Worm (Caenorhabditis elegans) whole organism, L2 larva: ENCODE results near the gene fan-1.

Experiments used
- R02D3.7 ChIP-seq: fragments of 150-350 bp; optimal IDR thresholded peaks from 2 replicates; lab custom pipeline; 2014; ENCODE audit warnings: missing biosample characterization, missing genetic modification characterization
- ceh-82 ChIP-seq: fragments of 150-350 bp; optimal IDR thresholded peaks from 2 replicates; lab custom pipeline; 2014; ENCODE audit warnings: missing biosample characterization, missing genetic modification characterization
- lsy-2 ChIP-seq, 2 experiments: fragments of 150-350 bp in 1 of 2; sonication (generic microtip) in 1 of 2; optimal IDR thresholded peaks; 2 replicates each; lab custom pipeline; 2014 to 2017; ENCODE audit warnings: missing biosample characterization in 2 of 2, missing genetic modification characterization in 2 of 2
- mab-5 ChIP-seq: fragments of 150-350 bp; optimal IDR thresholded peaks from 2 replicates; lab custom pipeline; 2014; ENCODE audit warnings: missing biosample characterization, missing genetic modification characterization
- mdl-1 ChIP-seq, 2 experiments: fragments of 150-350 bp in 1 of 2; sonication (generic microtip) in 1 of 2; optimal IDR thresholded peaks; 2 replicates each; lab custom pipeline; 2017; ENCODE audit warnings: missing biosample characterization in 2 of 2, missing genetic modification characterization in 2 of 2
- nhr-6 ChIP-seq: fragments of 150-350 bp; optimal IDR thresholded peaks from 2 replicates; lab custom pipeline; 2014; ENCODE audit warnings: missing biosample characterization, missing genetic modification characterization
- ztf-11 ChIP-seq: sonication (generic microtip); optimal IDR thresholded peaks from 2 replicates; lab custom pipeline; 2017; ENCODE audit warnings: missing biosample characterization, missing genetic modification characterization

ce11 chrIV:6506424-6506823, 42.1 kb upstream of the fan-1 start, which contains the start of gene pqn-89:
- TF ChIP-seq R02D3.7 (tag; lab: Kevin White, UChicago) = no peak
- no peak for TF ChIP-seq ztf-11 (tag; lab: Kevin White, UChicago)
- TF ChIP-seq mab-5 (tag; lab: Kevin White, UChicago) = no peak
- no peak for TF ChIP-seq nhr-6 (tag; lab: Kevin White, UChicago)
- no peak for TF ChIP-seq lsy-2 (tag; optimal IDR thresholded peaks at IDR 0.05; lab: Kevin White, UChicago)
- TF ChIP-seq ceh-82 (tag; lab: Kevin White, UChicago) = no peak
- TF ChIP-seq mdl-1 (tag; optimal IDR thresholded peaks at IDR 0.05; lab: Kevin White, UChicago) = no peak
